Fruit fly (Drosophila melanogaster): Measurements from ENCODE around the gene Dhc93AB.

dm6 chr3R:21064000-21064924 is 22.0 kb upstream of the Dhc93AB start, which contains the start of gene Cortactin:
- TF ChIP-seq pad (GFP tag; optimal IDR thresholded peaks at IDR 0.05) (peak; percentile 88), tj (GFP tag; optimal IDR thresholded peaks at IDR 0.05) (no peak), cic (GFP tag; optimal IDR thresholded peaks at IDR 0.05) (peak; percentile 3), Clk (GFP tag; optimal IDR thresholded peaks at IDR 0.05) (no peak), CG12768 (GFP tag; optimal IDR thresholded peaks at IDR 0.05) (no peak), Crg-1 (GFP tag; optimal IDR thresholded peaks at IDR 0.05) (no peak), Hr96 (GFP tag; optimal IDR thresholded peaks at IDR 0.05) (no peak), bab1 (GFP tag; optimal IDR thresholded peaks at IDR 0.05) (no peak), toe (GFP tag; optimal IDR thresholded peaks at IDR 0.05) (no peak), CG7045 (GFP tag; optimal IDR thresholded peaks at IDR 0.05) (no peak)

Measured in whole organism, adult.